Worm (Caenorhabditis elegans): ENCODE results near the gene dph-5.

- TF ChIP-seq lin-15B (tag; optimal IDR thresholded peaks at IDR 0.05) (no peak), nfya-1 (tag; optimal IDR thresholded peaks at IDR 0.05; ENCODE audit: insufficient read depth) (no peak), snpc-4 (tag; optimal IDR thresholded peaks at IDR 0.05) (no peak), unc-62 (GFP tag; optimal IDR thresholded peaks at IDR 0.05) (no peak), pqm-1 (tag; optimal IDR thresholded peaks at IDR 0.05) (no peak), unc-39 (tag; optimal IDR thresholded peaks at IDR 0.05) (no peak), nhr-237 (tag; optimal IDR thresholded peaks at IDR 0.05) (no peak)
Observed at ce11 chrII:11336640-11337241, 13.3 kb upstream of the dph-5 start.
